Worm (Caenorhabditis elegans) whole organism, L4 larva: ENCODE results near the gene F49F1.12.

Experiments
- Y5F2A.4 ChIP-seq: fragments of 200-800 bp; sonication (Bioruptor generic); optimal IDR thresholded peaks from 2 replicates; lab custom pipeline; 2018; ENCODE audit warnings: mild to moderate bottlenecking, missing genetic modification characterization, missing compliant biosample characterization
- aly-2 ChIP-seq: sonication (generic microtip); optimal IDR thresholded peaks from 2 replicates; lab custom pipeline; 2018; ENCODE audit warnings: missing biosample characterization, missing genetic modification characterization
- dpl-1 ChIP-seq: fragments of 150-350 bp; optimal IDR thresholded peaks from 2 replicates; lab custom pipeline; 2014; ENCODE audit warnings: missing biosample characterization, missing genetic modification reagents, missing genetic modification characterization
- lin-15B ChIP-seq: fragments of 150-350 bp; sonication (generic microtip); optimal IDR thresholded peaks from 3 replicates; lab custom pipeline; 2014; ENCODE audit warnings: missing biosample characterization, missing genetic modification characterization
- mdt-29 ChIP-seq: fragments of 200-800 bp; sonication (Bioruptor generic); IDR thresholded peaks from 2 replicates; pipeline ENCODE4 v1.3.6; 2022; ENCODE audit warnings: missing genetic modification reagents, missing genetic modification characterization, missing compliant biosample characterization
- nhr-11 ChIP-seq: fragments of 150-350 bp; optimal IDR thresholded peaks from 2 replicates; lab custom pipeline; 2014; ENCODE audit warnings: missing biosample characterization, missing genetic modification characterization
- nhr-237 ChIP-seq: sonication (generic microtip); optimal IDR thresholded peaks from 2 replicates; lab custom pipeline; 2017; ENCODE audit warnings: missing biosample characterization, missing genetic modification characterization
- nhr-28 ChIP-seq: fragments of 150-350 bp; optimal IDR thresholded peaks from 2 replicates; lab custom pipeline; 2014; ENCODE audit warnings: missing biosample characterization, missing genetic modification characterization
- tag-97 ChIP-seq: fragments of 200-800 bp; sonication (Bioruptor generic); IDR thresholded peaks from 2 replicates; pipeline ENCODE4 v1.3.6; 2022; ENCODE audit warnings: missing genetic modification characterization, missing compliant biosample characterization

DNA sequence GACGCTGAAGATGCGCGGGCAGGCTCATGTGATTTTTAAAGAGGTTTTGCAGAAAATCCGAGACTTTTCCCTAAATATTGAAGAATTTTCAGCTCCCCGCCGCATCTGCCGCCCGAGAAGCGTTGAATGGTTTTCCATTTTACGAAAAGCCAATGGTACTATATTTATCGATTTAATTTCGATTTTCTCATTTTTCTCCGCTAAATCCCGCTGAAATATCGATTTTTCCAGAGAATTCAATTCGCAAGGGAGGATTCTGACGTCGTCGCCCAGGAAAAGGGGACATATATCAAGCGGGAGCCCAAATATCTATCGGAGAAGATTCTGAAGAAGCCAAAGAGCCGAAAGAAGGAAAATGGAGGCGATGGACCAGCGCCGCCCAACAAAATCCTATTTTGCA lies 29.4 kb upstream of the F49F1.12 start:
- TF ChIP-seq nhr-11 (tag; lab: Kevin White, UChicago) (no peak), nhr-237 (tag; lab: Kevin White, UChicago) (no peak), nhr-28 (no peak), tag-97 (GFP tag; lab: Robert Waterston, UW) (no peak), lin-15B (tag; lab: Kevin White, UChicago) (no peak), aly-2 (no peak), dpl-1 (GFP tag; lab: Kevin White, UChicago) (no peak), Y5F2A.4 (GFP tag; lab: Kevin White, UChicago) (no peak), mdt-29 (GFP tag; lab: Robert Waterston, UW) (no peak)
